Worm (Caenorhabditis elegans): ENCODE data around the gene Y39H10B.3.
A peak's percentile ranks its signal among the peaks of the same experiment; 100 is the strongest.

The Y39H10B.3 gene

DNA sequence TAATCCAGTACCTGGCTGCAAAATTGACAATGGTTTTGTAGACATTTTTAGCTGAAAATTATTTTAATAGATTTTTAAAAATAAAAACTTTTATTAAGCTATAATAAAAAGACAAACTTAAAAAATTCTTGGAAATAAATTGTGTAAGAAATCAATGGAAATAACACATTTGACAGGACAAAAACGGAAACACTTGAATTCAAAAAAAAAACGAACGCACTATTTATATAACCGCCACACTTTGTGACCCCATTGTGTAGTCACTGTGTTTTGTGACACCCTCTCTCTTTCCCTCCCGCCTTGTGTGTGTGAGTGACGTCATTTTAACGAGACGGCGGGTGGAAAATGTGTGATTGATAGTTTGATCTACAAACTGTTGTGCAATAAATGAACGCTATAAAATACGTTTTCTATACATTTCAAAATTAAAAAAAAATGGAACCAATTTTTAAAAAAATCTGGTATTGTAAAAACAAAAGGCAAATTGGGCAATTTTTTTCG is 26.4 kb upstream of the Y39H10B.3 start, which contains the start of gene F59B1.8 (continued):
- no peak for TF ChIP-seq ceh-28 (tag; optimal IDR thresholded peaks at IDR 0.05)
- TF ChIP-seq dpl-1 (GFP tag; optimal IDR thresholded peaks at IDR 0.05), result peak; percentile 38
- TF ChIP-seq ztf-7 (tag; optimal IDR thresholded peaks at IDR 0.05), result no peak
- TF ChIP-seq mdt-29 (GFP tag; IDR thresholded peaks at IDR 0.05), result no peak
- TF ChIP-seq spr-1 (tag; optimal IDR thresholded peaks at IDR 0.05), result no peak
- TF ChIP-seq aly-2 (tag; optimal IDR thresholded peaks at IDR 0.05), result no peak
- peak; percentile 77 for TF ChIP-seq hlh-30 (tag; optimal IDR thresholded peaks at IDR 0.05; ENCODE audit: insufficient read depth)
- no peak for TF ChIP-seq fos-1 (tag; optimal IDR thresholded peaks at IDR 0.05)
- no peak for TF ChIP-seq ctbp-1 (GFP tag; IDR thresholded peaks at IDR 0.05)
- no peak for TF ChIP-seq daf-19 (GFP tag; conservative IDR thresholded peaks at IDR 0.05)
- TF ChIP-seq zip-11 (GFP tag; IDR thresholded peaks at IDR 0.05), result no peak
- TF ChIP-seq zag-1 (tag; optimal IDR thresholded peaks at IDR 0.05), result no peak
- TF ChIP-seq nhr-237 (tag; optimal IDR thresholded peaks at IDR 0.05), result no peak
- TF ChIP-seq F26F4.8 (GFP tag; conservative IDR thresholded peaks at IDR 0.05), result no peak
- TF ChIP-seq F10B5.3 (tag; optimal IDR thresholded peaks at IDR 0.05), result no peak
- no peak for TF ChIP-seq Y75B8A.6 (GFP tag; IDR thresholded peaks at IDR 0.05)
- no peak for TF ChIP-seq aha-1 (tag)
- no peak for TF ChIP-seq madf-5 (GFP tag; IDR thresholded peaks at IDR 0.05)
- peak in 1 of 2 experiments; percentile 65 for TF ChIP-seq hif-1 (tag; optimal IDR thresholded peaks at IDR 0.05)
- no peak for TF ChIP-seq madf-9 (GFP tag; conservative IDR thresholded peaks at IDR 0.05)
- no peak for TF ChIP-seq ces-1 (GFP tag; optimal IDR thresholded peaks at IDR 0.05)
- no peak for TF ChIP-seq ama-1 (optimal IDR thresholded peaks at IDR 0.05)
- TF ChIP-seq egl-27 (tag; optimal IDR thresholded peaks at IDR 0.05), result no peak
- no peak for TF ChIP-seq zfp-2 (tag; optimal IDR thresholded peaks at IDR 0.05)
- TF ChIP-seq D1046.2 (GFP tag; IDR thresholded peaks at IDR 0.05), result no peak
- peak; percentile 36 for TF ChIP-seq nhr-6 (tag; optimal IDR thresholded peaks at IDR 0.05)
- peak; percentile 8 to 64 for TF ChIP-seq lsy-2 (tag; optimal IDR thresholded peaks at IDR 0.05)
- no peak for TF ChIP-seq mes-2 (tag; optimal IDR thresholded peaks at IDR 0.05; ENCODE audit: poor library complexity, severe bottlenecking)
- TF ChIP-seq nhr-11 (tag; optimal IDR thresholded peaks at IDR 0.05), result no peak
- no peak for TF ChIP-seq hmg-1.1 (GFP tag; IDR thresholded peaks at IDR 0.05)
- no peak for TF ChIP-seq Y105C5A.15 (GFP tag; IDR thresholded peaks at IDR 0.05)
- no peak for TF ChIP-seq lin-38 (GFP tag; IDR thresholded peaks at IDR 0.05)
- peak; percentile 29 to 87 for TF ChIP-seq mdl-1 (tag; optimal IDR thresholded peaks at IDR 0.05)
- peak; percentile 31 for TF ChIP-seq cey-2 (tag; optimal IDR thresholded peaks at IDR 0.05; ENCODE audit: borderline replicate concordance, insufficient read depth)
- peak; percentile 76 for TF ChIP-seq pqm-1 (tag; optimal IDR thresholded peaks at IDR 0.05)
- TF ChIP-seq lin-13 (GFP tag; optimal IDR thresholded peaks at IDR 0.05), result peak; percentile 59

DNA sequence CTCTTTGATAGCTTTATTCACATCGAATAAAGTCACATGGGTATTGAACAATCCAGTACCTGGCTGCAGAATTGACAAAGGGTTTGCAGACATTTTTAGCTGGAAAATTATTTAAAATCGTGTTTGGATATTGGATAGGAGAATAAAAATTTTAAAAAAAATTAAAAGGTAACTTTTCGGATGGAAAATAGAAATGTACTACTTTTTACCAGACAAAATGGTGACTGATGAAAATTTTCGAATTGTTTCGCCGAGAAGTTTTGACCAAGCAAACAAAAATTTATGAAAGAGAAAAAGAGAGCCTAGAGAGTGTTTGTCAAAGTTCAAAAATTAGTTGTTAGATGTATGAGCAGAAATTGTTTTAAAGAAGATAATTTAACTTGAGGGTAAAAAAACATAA is 22.7 kb upstream of the Y39H10B.3 start, which contains the start of gene F59B1.10:
Gene F59B1.10, minus strand, starts transcription at position 101 of the 400 bp plus-strand sequence.
- TF ChIP-seq nhr-10 (tag; optimal IDR thresholded peaks at IDR 0.05), result no peak
- TF ChIP-seq ceh-82 (tag; optimal IDR thresholded peaks at IDR 0.05), result no peak
- no peak for TF ChIP-seq unc-130 (GFP tag; optimal IDR thresholded peaks at IDR 0.05)
- no peak for TF ChIP-seq nhr-28 (tag; optimal IDR thresholded peaks at IDR 0.05)
- TF ChIP-seq lin-1 (GFP tag; IDR thresholded peaks at IDR 0.05), result no peak
- TF ChIP-seq arid-1 (GFP tag; conservative IDR thresholded peaks at IDR 0.05), result no peak
- no peak for TF ChIP-seq gei-8 (GFP tag; optimal IDR thresholded peaks at IDR 0.05)
- no peak for TF ChIP-seq mxl-2 (GFP tag; conservative IDR thresholded peaks at IDR 0.05)
- TF ChIP-seq nhr-48 (tag; optimal IDR thresholded peaks at IDR 0.05), result no peak
- TF ChIP-seq ceh-62 (tag; optimal IDR thresholded peaks at IDR 0.05), result no peak
- TF ChIP-seq nhr-42 (GFP tag; IDR thresholded peaks at IDR 0.05), result no peak
- TF ChIP-seq ctbp-1 (GFP tag; IDR thresholded peaks at IDR 0.05), result no peak
- TF ChIP-seq snpc-4 (tag; optimal IDR thresholded peaks at IDR 0.05), result no peak
- TF ChIP-seq unc-39 (tag; optimal IDR thresholded peaks at IDR 0.05), result no peak
- no peak for TF ChIP-seq dmd-6 (GFP tag; IDR thresholded peaks at IDR 0.05)
- TF ChIP-seq tag-97 (GFP tag; IDR thresholded peaks at IDR 0.05), result no peak
